Fruit fly (Drosophila melanogaster) whole organism, wandering third instar larva: ENCODE results near the gene CG33271.

Experiments
- CrebA ChIP-seq: fragments of 200-800 bp; sonication (Bioruptor generic); optimal IDR thresholded peaks from 2 replicates; lab custom pipeline; 2016; ENCODE audit warnings: missing biosample characterization, mild to moderate bottlenecking, missing genetic modification characterization, borderline replicate concordance
- foxo ChIP-seq, 2 experiments: fragments of 200-800 bp; sonication (Bioruptor generic); optimal IDR thresholded peaks; 2 replicates in 1 of 2; 3 replicates in 1 of 2; lab custom pipeline; 2016 to 2017; ENCODE audit warnings: missing biosample characterization in 2 of 2, missing genetic modification characterization in 2 of 2
- h ChIP-seq: fragments of 200-800 bp; sonication (Bioruptor generic); optimal IDR thresholded peaks from 3 replicates; lab custom pipeline; 2016; ENCODE audit warnings: missing biosample characterization, mild to moderate bottlenecking, missing genetic modification characterization
- tai ChIP-seq: sonication (Bioruptor generic); optimal IDR thresholded peaks from 2 replicates; lab custom pipeline; 2016; ENCODE audit warnings: missing biosample characterization, missing genetic modification characterization

- no peak for TF ChIP-seq foxo (GFP tag; optimal IDR thresholded peaks at IDR 0.05; lab: Kevin White, UChicago)
- no peak for TF ChIP-seq CrebA (GFP tag; lab: Kevin White, UChicago)
- TF ChIP-seq h (GFP tag; lab: Kevin White, UChicago): peak; percentile 23
- TF ChIP-seq tai: no peak
Measured at dm6 chr3L:11623245-11623883, 46.1 kb upstream of the CG33271 start.
